Fruit fly (Drosophila melanogaster): Measurements from ENCODE around the gene Rpp30.

- TF ChIP-seq CG6854 (GFP tag; optimal IDR thresholded peaks at IDR 0.05): peak; percentile 61
- no peak for TF ChIP-seq vri (GFP tag; optimal IDR thresholded peaks at IDR 0.05)
- TF ChIP-seq fkh (GFP tag; optimal IDR thresholded peaks at IDR 0.05): peak; percentile 80
- TF ChIP-seq CG11762 (GFP tag; optimal IDR thresholded peaks at IDR 0.05; ENCODE audit: insufficient read depth): peak; percentile 4
- TF ChIP-seq net (GFP tag; optimal IDR thresholded peaks at IDR 0.05): no peak
- peak; percentile 31 for TF ChIP-seq cyc (GFP tag; optimal IDR thresholded peaks at IDR 0.05)
- no peak for TF ChIP-seq Met (GFP tag; optimal IDR thresholded peaks at IDR 0.05)
- TF ChIP-seq CG3032 (tag; optimal IDR thresholded peaks at IDR 0.05): peak; percentile 41
- no peak for TF ChIP-seq Hr39 (GFP tag; optimal IDR thresholded peaks at IDR 0.05)
- TF ChIP-seq Sox102F (GFP tag; optimal IDR thresholded peaks at IDR 0.05): no peak
Measured at dm6 chr2L:283071-283482, 30.9 kb upstream of the Rpp30 start, which contains the start of gene CG11601.
